Worm (Caenorhabditis elegans) whole organism, L2 larva: Measurements from ENCODE around the gene ctl-3.

Source experiments
- ama-1 ChIP-seq: fragments of 150-350 bp; optimal IDR thresholded peaks from 2 replicates; lab custom pipeline; 2018; ENCODE audit warnings: inconsistent platforms
- mbf-1 ChIP-seq: sonication (generic microtip); optimal IDR thresholded peaks from 2 replicates; lab custom pipeline; 2017; ENCODE audit warnings: missing biosample characterization, missing genetic modification characterization
- skn-1 ChIP-seq: sonication (generic microtip); optimal IDR thresholded peaks from 2 replicates; lab custom pipeline; 2017; ENCODE audit warnings: missing biosample characterization, missing genetic modification characterization
- ztf-4 ChIP-seq: fragments of 150-350 bp; optimal IDR thresholded peaks from 2 replicates; lab custom pipeline; 2014; ENCODE audit warnings: missing biosample characterization, missing genetic modification characterization

ce11 chrII:14292519-14292918, 18.1 kb downstream of the ctl-3 start, which contains the start of gene Y54G11A.4:
- TF ChIP-seq mbf-1 (tag; lab: Kevin White, UChicago) (no peak), skn-1 (tag; lab: Kevin White, UChicago) (no peak), ztf-4 (tag; lab: Kevin White, UChicago) (no peak), ama-1 (no peak)
